Fruit fly (Drosophila melanogaster) whole organism, embryonic: ENCODE measurements around the gene ZnT86D.

ENCODE experiments used
- Bgb ChIP-seq: fragments of 200-800 bp; sonication (Bioruptor generic); IDR thresholded peaks from 2 replicates; pipeline ENCODE4 v1.3.6; 2022; ENCODE audit warnings: missing biosample characterization, missing genetic modification characterization; ENCODE audit not compliant: partially characterized antibody
- Blimp-1 ChIP-seq: fragments of 200-800 bp; sonication (Bioruptor generic); optimal IDR thresholded peaks from 3 replicates; lab custom pipeline; 2018; ENCODE audit warnings: missing biosample characterization, missing genetic modification characterization, mild to moderate bottlenecking, moderate library complexity, missing genetic modification reagents
- CG10565 ChIP-seq: fragments of 200-800 bp; sonication (Bioruptor generic); optimal IDR thresholded peaks from 3 replicates; lab custom pipeline; 2016; ENCODE audit warnings: missing biosample characterization, mild to moderate bottlenecking, missing genetic modification characterization
- CG11560 ChIP-seq: fragments of 200-800 bp; sonication (Bioruptor generic); IDR thresholded peaks from 3 replicates; pipeline ENCODE4 v1.3.6; 2022; ENCODE audit warnings: missing biosample characterization, missing genetic modification characterization
- CG12155 ChIP-seq: fragments of 200-800 bp; sonication (Bioruptor generic); optimal IDR thresholded peaks from 3 replicates; lab custom pipeline; 2016; ENCODE audit warnings: missing biosample characterization, missing genetic modification characterization
- CG17359 ChIP-seq: fragments of 200-800 bp; sonication (Bioruptor generic); optimal IDR thresholded peaks from 3 replicates; lab custom pipeline; 2018; ENCODE audit warnings: missing biosample characterization, mild to moderate bottlenecking, missing genetic modification characterization, moderate library complexity
- CG17568 ChIP-seq: fragments of 200-800 bp; sonication (Bioruptor generic); optimal IDR thresholded peaks from 2 replicates; lab custom pipeline; 2018; ENCODE audit warnings: missing biosample characterization, mild to moderate bottlenecking, missing genetic modification characterization, moderate library complexity
- CG1792 ChIP-seq: fragments of 200-800 bp; sonication (Bioruptor generic); optimal IDR thresholded peaks from 2 replicates; lab custom pipeline; 2016; ENCODE audit warnings: missing biosample characterization, missing genetic modification characterization
- CG18599 ChIP-seq: fragments of 200-800 bp; sonication (Bioruptor generic); optimal IDR thresholded peaks from 3 replicates; lab custom pipeline; 2017; ENCODE audit warnings: missing biosample characterization, missing genetic modification characterization, mild to moderate bottlenecking, moderate library complexity, missing genetic modification reagents
- CG31365 ChIP-seq: fragments of 200-800 bp; sonication (Bioruptor generic); optimal IDR thresholded peaks from 2 replicates; lab custom pipeline; 2018; ENCODE audit warnings: missing biosample characterization, mild to moderate bottlenecking, missing genetic modification characterization
- CG34422 ChIP-seq: fragments of 200-800 bp; sonication (Bioruptor generic); IDR thresholded peaks from 3 replicates; pipeline ENCODE4 v1.3.6; 2022; ENCODE audit warnings: missing biosample characterization, missing genetic modification characterization
- CG4617 ChIP-seq: fragments of 200-800 bp; sonication (Bioruptor generic); optimal IDR thresholded peaks from 3 replicates; lab custom pipeline; 2016; ENCODE audit warnings: missing biosample characterization, missing genetic modification characterization, borderline replicate concordance
- CG6813 ChIP-seq: fragments of 200-800 bp; sonication (Bioruptor generic); optimal IDR thresholded peaks from 2 replicates; lab custom pipeline; 2017; ENCODE audit warnings: missing biosample characterization, missing genetic modification characterization, mild to moderate bottlenecking, moderate library complexity, missing genetic modification reagents
- CG7271 ChIP-seq: fragments of 200-800 bp; sonication (Bioruptor generic); optimal IDR thresholded peaks from 2 replicates; lab custom pipeline; 2018; ENCODE audit warnings: missing biosample characterization, mild to moderate bottlenecking, missing genetic modification characterization, moderate library complexity
- CG7963 ChIP-seq: fragments of 200-800 bp; sonication (Bioruptor generic); IDR thresholded peaks from 3 replicates; pipeline ENCODE4 v1.3.6; 2022; ENCODE audit warnings: missing biosample characterization, missing genetic modification characterization; ENCODE audit not compliant: partially characterized antibody
- CG8478 ChIP-seq: fragments of >200 bp; optimal IDR thresholded peaks from 2 replicates; lab custom pipeline; 2018
- CHES-1-like ChIP-seq: fragments of 200-800 bp; sonication (Bioruptor generic); optimal IDR thresholded peaks from 2 replicates; lab custom pipeline; 2016; ENCODE audit warnings: missing biosample characterization, missing genetic modification characterization
- Dad ChIP-seq: fragments of 200-800 bp; sonication (Bioruptor generic); optimal IDR thresholded peaks from 3 replicates; lab custom pipeline; 2016; ENCODE audit warnings: missing biosample characterization, missing genetic modification characterization
- Dll ChIP-seq: fragments of 200-800 bp; sonication (Bioruptor generic); IDR thresholded peaks from 4 replicates; pipeline ENCODE4 v1.3.6; 2022; ENCODE audit warnings: missing biosample characterization, missing genetic modification characterization; ENCODE audit not compliant: partially characterized antibody
- Dp ChIP-seq: fragments of 200-800 bp; sonication (Bioruptor generic); optimal IDR thresholded peaks from 2 replicates; lab custom pipeline; 2018; ENCODE audit warnings: missing biosample characterization, mild to moderate bottlenecking, missing genetic modification characterization, moderate library complexity
- E2f2 ChIP-seq: fragments of 200-800 bp; sonication (Bioruptor generic); IDR thresholded peaks from 2 replicates; pipeline ENCODE4 v1.3.6; 2022; ENCODE audit warnings: missing biosample characterization, missing genetic modification characterization
- HLHmδ ChIP-seq: fragments of 200-800 bp; sonication (Bioruptor generic); optimal IDR thresholded peaks from 2 replicates; lab custom pipeline; 2018; ENCODE audit warnings: missing biosample characterization, mild to moderate bottlenecking, missing genetic modification characterization, moderate library complexity
- Hmr ChIP-seq: fragments of 200-800 bp; sonication (Bioruptor generic); optimal IDR thresholded peaks from 3 replicates; lab custom pipeline; 2017; ENCODE audit warnings: mild to moderate bottlenecking, missing biosample characterization, missing genetic modification reagents, missing genetic modification characterization
- Hr51 ChIP-seq, 2 experiments: fragments of 200-800 bp; sonication (Bioruptor generic); optimal IDR thresholded peaks; 2 replicates in 1 of 2; 3 replicates in 1 of 2; lab custom pipeline; 2016 to 2018; ENCODE audit warnings: missing biosample characterization in 2 of 2, missing genetic modification characterization in 2 of 2, mild to moderate bottlenecking in 1 of 2, moderate library complexity in 1 of 2
- MBD-R2 ChIP-seq: fragments of 200-800 bp; sonication (Bioruptor generic); IDR thresholded peaks from 2 replicates; pipeline ENCODE4 v1.3.6; 2022; ENCODE audit warnings: missing biosample characterization, missing genetic modification characterization
- MESR4 ChIP-seq: fragments of 200-800 bp; sonication (Bioruptor generic); optimal IDR thresholded peaks from 2 replicates; lab custom pipeline; 2018; ENCODE audit warnings: missing biosample characterization, mild to moderate bottlenecking, missing genetic modification characterization, moderate library complexity
- Oaz ChIP-seq: fragments of 200-800 bp; sonication (Bioruptor generic); IDR thresholded peaks from 2 replicates; pipeline ENCODE4 v1.3.6; 2022; ENCODE audit warnings: missing biosample characterization, missing genetic modification characterization
- Spps ChIP-seq: fragments of 200-800 bp; sonication (Bioruptor generic); optimal IDR thresholded peaks from 2 replicates; lab custom pipeline; 2018; ENCODE audit warnings: missing biosample characterization, mild to moderate bottlenecking, missing genetic modification characterization
- Vsx1 ChIP-seq: fragments of 200-800 bp; sonication (Bioruptor generic); optimal IDR thresholded peaks from 2 replicates; lab custom pipeline; 2017; ENCODE audit warnings: missing biosample characterization, mild to moderate bottlenecking, missing genetic modification characterization, missing genetic modification reagents
- amos ChIP-seq: fragments of 200-800 bp; sonication (Bioruptor generic); IDR thresholded peaks from 2 replicates; pipeline ENCODE4 v1.3.6; 2022; ENCODE audit warnings: missing biosample characterization, missing genetic modification characterization; ENCODE audit not compliant: partially characterized antibody
- crp ChIP-seq, 2 experiments: fragments of 200-800 bp; sonication (Bioruptor generic); optimal IDR thresholded peaks; 2 replicates in 1 of 2; 3 replicates in 1 of 2; lab custom pipeline; 2017; ENCODE audit warnings: missing biosample characterization in 2 of 2, missing genetic modification characterization in 2 of 2, mild to moderate bottlenecking in 1 of 2, moderate library complexity in 1 of 2
- dmrt11E ChIP-seq: fragments of 200-800 bp; sonication (Bioruptor generic); optimal IDR thresholded peaks from 3 replicates; lab custom pipeline; 2018; ENCODE audit warnings: missing biosample characterization, mild to moderate bottlenecking, missing genetic modification characterization, moderate library complexity
- gcm2 ChIP-seq: fragments of 200-800 bp; sonication (Bioruptor generic); optimal IDR thresholded peaks from 2 replicates; lab custom pipeline; 2016; ENCODE audit warnings: missing biosample characterization, missing genetic modification characterization
- gfzf ChIP-seq: fragments of 200-800 bp; sonication (Bioruptor generic); optimal IDR thresholded peaks from 2 replicates; lab custom pipeline; 2016; ENCODE audit warnings: missing biosample characterization, mild to moderate bottlenecking, missing genetic modification characterization, moderate library complexity
- grn ChIP-seq: fragments of 200-800 bp; sonication (Bioruptor generic); optimal IDR thresholded peaks from 3 replicates; lab custom pipeline; 2017; ENCODE audit warnings: missing biosample characterization, missing genetic modification characterization
- h ChIP-seq: fragments of >200 bp; optimal IDR thresholded peaks from 2 replicates; lab custom pipeline; 2017
- ind ChIP-seq: fragments of 200-800 bp; sonication (Bioruptor generic); optimal IDR thresholded peaks from 3 replicates; lab custom pipeline; 2016; ENCODE audit warnings: missing biosample characterization, missing genetic modification characterization
- ken ChIP-seq: fragments of 200-800 bp; sonication (Bioruptor generic); IDR thresholded peaks from 3 replicates; pipeline ENCODE4 v1.3.6; 2022; ENCODE audit warnings: missing biosample characterization, missing genetic modification characterization
- klu ChIP-seq: fragments of 200-800 bp; sonication (Bioruptor generic); IDR thresholded peaks from 2 replicates; pipeline ENCODE4 v1.3.6; 2022; ENCODE audit warnings: missing biosample characterization, missing genetic modification characterization
- onecut ChIP-seq: fragments of 200-800 bp; sonication (Bioruptor generic); IDR thresholded peaks from 2 replicates; pipeline ENCODE4 v1.3.6; 2022; ENCODE audit warnings: missing biosample characterization, missing genetic modification characterization
- prd ChIP-seq, 3 experiments: fragments of >200 bp in 2 of 3; fragments of 200-800 bp in 1 of 3; sonication (Bioruptor generic) in 1 of 3; optimal IDR thresholded peaks in 2 of 3; IDR thresholded peaks in 1 of 3; 2 replicates in 2 of 3; 3 replicates in 1 of 3; pipeline versions ENCODE4 v1.3.6 to Lab custom; 2017 to 2022; ENCODE audit warnings: missing biosample characterization in 1 of 3, missing genetic modification characterization in 1 of 3
- pzg ChIP-seq: fragments of 200-800 bp; sonication (Bioruptor generic); optimal IDR thresholded peaks from 3 replicates; lab custom pipeline; 2018; ENCODE audit warnings: missing biosample characterization, mild to moderate bottlenecking, missing genetic modification characterization, moderate library complexity
- slou ChIP-seq: fragments of 200-800 bp; sonication (Bioruptor generic); optimal IDR thresholded peaks from 3 replicates; lab custom pipeline; 2016; ENCODE audit warnings: missing biosample characterization, missing genetic modification characterization
- sug ChIP-seq: fragments of 200-800 bp; optimal IDR thresholded peaks from 2 replicates; lab custom pipeline; 2019; ENCODE audit warnings: missing biosample characterization, mild to moderate bottlenecking, missing genetic modification characterization, moderate library complexity
- trem ChIP-seq: fragments of 200-800 bp; optimal IDR thresholded peaks from 3 replicates; lab custom pipeline; 2019; ENCODE audit warnings: missing biosample characterization, mild to moderate bottlenecking, missing genetic modification characterization, moderate library complexity

ZnT86D gene

dm6 chr3R:11231037-11231436 lies 16.7 kb upstream of the ZnT86D start:
- TF ChIP-seq CG34422 (GFP tag; lab: Robert Waterston, UW) (peak; percentile 16; the same call in 1 of the 3 replicates), prd (optimal IDR thresholded peaks at IDR 0.05; lab: Kevin White, UChicago) (no peak), prd (GFP tag; IDR thresholded peaks at IDR 0.05; lab: Robert Waterston, UW) (0 out of 3 replicates have a peak, but pooled peaks have one; percentile 30), CG11560 (tag; lab: Robert Waterston, UW) (0 out of 3 replicates have a peak, but pooled peaks have one; percentile 38), h (lab: Kevin White, UChicago) (peak; percentile 16), CG8478 (lab: Kevin White, UChicago) (peak; percentile 68), CG12155 (GFP tag; lab: Kevin White, UChicago) (no peak), sug (tag; lab: Kevin White, UChicago) (no peak)

- TF ChIP-seq CG6813 (no peak), gfzf (GFP tag; lab: Kevin White, UChicago) (peak; percentile 63), CG7963 (no peak), MESR4 (GFP tag; lab: Kevin White, UChicago) (peak; percentile 45), E2f2 (GFP tag; lab: Robert Waterston, UW) (peak; percentile 39; the same call in 1 of the 2 replicates), CG4617 (GFP tag; lab: Kevin White, UChicago) (peak; percentile 46), CHES-1-like (GFP tag; lab: Kevin White, UChicago) (no peak), trem (tag; lab: Kevin White, UChicago) (peak; percentile 98), CG7271 (tag; lab: Kevin White, UChicago) (no peak), CG34422 (GFP tag; lab: Robert Waterston, UW) (0 out of 3 replicates have a peak, but pooled peaks have one; percentile 1), Dp (peak; percentile 29), CG1792 (GFP tag; lab: Kevin White, UChicago) (no peak), CG17359 (tag; lab: Kevin White, UChicago) (peak; percentile 91), crp (GFP tag; optimal IDR thresholded peaks at IDR 0.05; lab: Kevin White, UChicago) (peak; percentile 23 to 84), pzg (GFP tag; lab: Kevin White, UChicago) (peak; percentile 27), MBD-R2 (peak; percentile 78)
Measured at dm6 chr3R:11230392-11230791, 16.1 kb upstream of the ZnT86D start, which contains the start of gene GCC88. Gene GCC88, minus strand, starts transcription at chr3R:11230600.

- TF ChIP-seq Oaz (GFP tag; lab: Robert Waterston, UW) (peak; percentile 97), Dll (GFP tag; lab: Robert Waterston, UW) (peak; percentile 32; the same call in 1 of the 4 replicates), Bgb (no peak), amos (GFP tag; lab: Robert Waterston, UW) (no peak), slou (GFP tag; lab: Kevin White, UChicago) (peak; percentile 86), Dp (peak; percentile 19), grn (GFP tag; lab: Kevin White, UChicago) (peak; percentile 70), Hmr (GFP tag; lab: Kevin White, UChicago) (no peak), CG17568 (GFP tag; lab: Kevin White, UChicago) (no peak), ind (GFP tag; lab: Kevin White, UChicago) (peak; percentile 96), klu (GFP tag; lab: Robert Waterston, UW) (peak; percentile 92), prd (optimal IDR thresholded peaks at IDR 0.05; lab: Kevin White, UChicago) (no peak), prd (GFP tag; IDR thresholded peaks at IDR 0.05; lab: Robert Waterston, UW) (peak; percentile 99), gcm2 (GFP tag; lab: Kevin White, UChicago) (peak; percentile 69), Dad (peak; percentile 84), CG10565 (GFP tag; lab: Kevin White, UChicago) (peak; percentile 62), ken (GFP tag; lab: Robert Waterston, UW) (peak; percentile 96), Vsx1 (no peak), Hr51 (GFP tag; optimal IDR thresholded peaks at IDR 0.05; lab: Kevin White, UChicago) (peak; percentile 91 to 98), onecut (GFP tag; lab: Robert Waterston, UW) (peak; percentile 95), CG18599 (GFP tag; lab: Kevin White, UChicago) (no peak), Spps (tag; lab: Kevin White, UChicago) (peak; percentile 96), HLHmδ (GFP tag; lab: Kevin White, UChicago) (no peak), Blimp-1 (GFP tag; lab: Kevin White, UChicago) (peak; percentile 94), CG31365 (tag; lab: Kevin White, UChicago) (peak; percentile 81), dmrt11E (tag; lab: Kevin White, UChicago) (peak; percentile 99)
Measured at dm6 chr3R:11226496-11226895, 12.2 kb upstream of the ZnT86D start, which contains the start of gene CG17726. Gene CG17726, plus strand, starts transcription at chr3R:11226762.
